Fruit fly (Drosophila melanogaster) S2 (cell line): ENCODE measurements around the gene CG14143.

Source experiments
- CG8478 ChIP-seq: fragments of >200 bp; optimal IDR thresholded peaks from 2 replicates; lab custom pipeline; 2018
- CTCF ChIP-seq, 2 experiments: fragments of >200 bp; optimal IDR thresholded peaks; 2 replicates each; lab custom pipeline; 2018

DNA sequence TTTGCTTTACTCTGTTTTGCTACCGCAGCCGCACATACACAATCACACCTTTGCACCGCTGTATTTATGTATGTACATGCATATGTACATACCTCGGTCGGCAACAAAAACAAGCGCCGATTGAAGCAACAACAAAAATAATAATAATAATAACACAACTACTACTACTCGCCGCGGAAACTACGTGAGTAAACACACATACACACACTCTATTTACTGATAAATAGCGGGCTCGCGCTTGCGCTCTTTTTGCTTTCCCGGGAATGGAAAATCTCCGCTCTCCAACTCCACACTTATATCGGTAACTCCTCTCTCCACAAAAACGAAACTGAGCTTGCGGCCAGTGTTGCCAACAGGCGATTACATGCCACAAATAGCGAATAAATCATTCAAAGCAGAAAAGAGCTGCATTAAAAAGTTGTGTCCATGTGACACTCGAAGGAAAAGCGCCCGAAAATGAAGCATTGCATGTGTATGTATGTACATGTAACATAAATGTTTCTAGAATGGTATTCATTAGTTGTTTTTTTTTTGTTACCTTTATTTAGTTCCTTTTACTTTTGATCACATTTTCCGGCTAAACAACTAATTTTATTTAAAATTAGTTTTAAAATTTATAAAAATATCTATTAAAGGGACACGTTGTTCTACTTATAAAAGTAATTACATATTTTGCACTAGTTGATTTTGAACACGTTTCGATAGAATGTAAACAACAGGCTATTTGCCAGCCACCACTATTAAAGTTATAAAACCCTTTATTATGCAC is 16.0 kb upstream of the CG14143 start:
- TF ChIP-seq CG8478 (lab: Kevin White, UChicago): no peak
- TF ChIP-seq CTCF (optimal IDR thresholded peaks at IDR 0.05; lab: Kevin White, UChicago): no peak
